Worm (Caenorhabditis elegans): ENCODE results near the gene str-136.

str-136 gene

ce11 chrV:8230056-8230455 lies 48.7 kb downstream of the str-136 start:
- TF ChIP-seq sma-9 (GFP tag; optimal IDR thresholded peaks at IDR 0.05) (peak; percentile 18), sma-9 (tag; optimal IDR thresholded peaks at IDR 0.05) (no peak), nhr-129 (tag; optimal IDR thresholded peaks at IDR 0.05) (peak; percentile 21), lin-11 (tag; optimal IDR thresholded peaks at IDR 0.05) (no peak), snpc-4 (tag; optimal IDR thresholded peaks at IDR 0.05) (peak; percentile 67)

- TF ChIP-seq Y55F3AM.14 (GFP tag; optimal IDR thresholded peaks at IDR 0.05) (peak; percentile 6), ceh-16 (tag; optimal IDR thresholded peaks at IDR 0.05) (peak; percentile 40), nhr-23 (tag; optimal IDR thresholded peaks at IDR 0.05) (no peak), sma-9 (GFP tag; optimal IDR thresholded peaks at IDR 0.05) (peak; percentile 91), sma-9 (tag; optimal IDR thresholded peaks at IDR 0.05) (no peak), mab-5 (tag; optimal IDR thresholded peaks at IDR 0.05) (no peak), nhr-21 (tag; optimal IDR thresholded peaks at IDR 0.05) (peak; percentile 88), elt-3 (tag; optimal IDR thresholded peaks at IDR 0.05) (no peak), mbf-1 (tag; optimal IDR thresholded peaks at IDR 0.05) (no peak), ztf-4 (tag; optimal IDR thresholded peaks at IDR 0.05) (no peak), sma-3 (GFP tag; optimal IDR thresholded peaks at IDR 0.05) (peak; percentile 94), lsy-2 (tag; optimal IDR thresholded peaks at IDR 0.05) (peak; percentile 65 to 78), fos-1 (tag; optimal IDR thresholded peaks at IDR 0.05) (peak; percentile 80), unc-62 (GFP tag; optimal IDR thresholded peaks at IDR 0.05) (peak; percentile 26), dmd-4 (tag; optimal IDR thresholded peaks at IDR 0.05) (no peak), egl-27 (tag; optimal IDR thresholded peaks at IDR 0.05) (peak; percentile 80), lin-39 (tag; optimal IDR thresholded peaks at IDR 0.05) (no peak), lin-11 (tag; optimal IDR thresholded peaks at IDR 0.05) (peak; percentile 7), C34F6.9 (tag; optimal IDR thresholded peaks at IDR 0.05) (peak; percentile 61), sem-4 (tag; optimal IDR thresholded peaks at IDR 0.05) (peak; percentile 65), nhr-10 (tag; optimal IDR thresholded peaks at IDR 0.05) (peak; percentile 29), ztf-1 (GFP tag; conservative IDR thresholded peaks at IDR 0.05) (no peak), ama-1 (optimal IDR thresholded peaks at IDR 0.05) (peak; percentile 96), peb-1 (tag; optimal IDR thresholded peaks at IDR 0.05) (no peak), nhr-12 (tag; optimal IDR thresholded peaks at IDR 0.05) (no peak), ZK546.5 (tag; optimal IDR thresholded peaks at IDR 0.05) (no peak), nhr-25 (tag; optimal IDR thresholded peaks at IDR 0.05) (peak; percentile 71), R02D3.7 (tag; optimal IDR thresholded peaks at IDR 0.05) (no peak), nhr-11 (tag; optimal IDR thresholded peaks at IDR 0.05) (peak; percentile 34), nhr-77 (tag; optimal IDR thresholded peaks at IDR 0.05) (peak; percentile 63), mdl-1 (tag; optimal IDR thresholded peaks at IDR 0.05) (peak; percentile 49 to 65), alr-1 (tag; optimal IDR thresholded peaks at IDR 0.05) (no peak), gmeb-1 (tag; optimal IDR thresholded peaks at IDR 0.05) (peak; percentile 79), nhr-6 (tag; optimal IDR thresholded peaks at IDR 0.05) (no peak), zag-1 (tag; optimal IDR thresholded peaks at IDR 0.05) (peak; percentile 23), crh-2 (tag; optimal IDR thresholded peaks at IDR 0.05) (peak; percentile 89), lin-13 (GFP tag; optimal IDR thresholded peaks at IDR 0.05) (peak; percentile 77), ceh-82 (tag; optimal IDR thresholded peaks at IDR 0.05) (no peak), elt-1 (tag; optimal IDR thresholded peaks at IDR 0.05) (no peak), aly-2 (tag; optimal IDR thresholded peaks at IDR 0.05) (no peak), ztf-11 (tag; optimal IDR thresholded peaks at IDR 0.05) (no peak), F13H6.1 (tag; optimal IDR thresholded peaks at IDR 0.05) (peak; percentile 88), blmp-1 (tag; optimal IDR thresholded peaks at IDR 0.05; ENCODE audit: insufficient read depth) (no peak), unc-55 (GFP tag; optimal IDR thresholded peaks at IDR 0.05) (no peak), nhr-237 (tag; optimal IDR thresholded peaks at IDR 0.05) (no peak), nhr-129 (tag; optimal IDR thresholded peaks at IDR 0.05) (peak; percentile 63), skn-1 (tag; optimal IDR thresholded peaks at IDR 0.05) (no peak), unc-39 (tag; optimal IDR thresholded peaks at IDR 0.05) (no peak), snpc-4 (tag; optimal IDR thresholded peaks at IDR 0.05) (peak; percentile 99)
Observed at ce11 chrV:8228712-8229119, 50.0 kb downstream of the str-136 start.

Measured in whole organism, L2 larva.